Worm (Caenorhabditis elegans): ENCODE data around the gene hpl-2.

Gene hpl-2

DNA sequence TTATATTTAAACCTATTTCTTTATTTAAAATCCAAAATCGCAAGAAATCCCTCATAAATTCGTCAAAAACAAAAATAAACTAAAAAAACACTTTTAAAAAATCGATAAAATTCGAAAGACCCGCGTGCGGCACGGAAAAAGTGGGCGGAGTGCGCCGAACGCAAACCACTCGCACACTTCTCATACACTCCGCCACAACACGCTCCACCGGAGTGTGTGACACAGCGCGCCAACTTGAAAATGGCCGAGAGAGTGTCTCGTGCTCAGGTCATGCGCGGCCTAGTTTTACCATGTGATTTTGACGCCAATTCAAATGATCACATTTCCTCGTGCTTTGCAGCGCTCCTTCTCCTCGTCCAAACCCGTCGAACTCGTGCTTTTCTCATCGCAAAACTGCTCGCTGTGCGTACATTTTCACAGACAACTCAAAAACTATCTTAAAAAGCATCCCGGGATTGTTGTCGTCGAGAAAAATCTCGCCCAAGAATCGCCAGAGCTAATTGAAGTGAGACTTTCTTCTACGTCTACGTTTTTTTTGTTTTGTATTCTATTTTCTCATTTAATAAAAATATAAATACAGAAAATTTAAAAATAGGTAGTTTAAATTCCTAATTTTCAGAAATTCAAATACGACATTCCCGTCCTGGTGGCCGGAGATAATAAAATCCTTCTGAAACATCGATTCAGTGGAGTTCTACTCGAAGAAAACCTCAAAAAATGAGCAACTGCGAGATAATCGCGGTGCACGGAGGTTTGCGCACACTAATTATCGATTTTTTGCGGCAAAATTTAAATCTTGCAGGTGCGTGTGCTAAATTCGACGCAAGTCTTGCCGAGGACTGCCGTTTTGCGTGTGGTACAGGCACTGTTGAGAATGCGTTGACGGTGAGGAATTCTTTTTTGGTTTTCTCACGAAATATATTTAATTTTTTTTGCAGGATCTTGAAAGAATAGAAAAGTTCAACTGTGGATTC is 4.0 kb upstream of the hpl-2 start, which contains the start of gene tasp-1 (continued):
- TF ChIP-seq spr-3 (GFP tag; optimal IDR thresholded peaks at IDR 0.05), result peak; percentile 99
- TF ChIP-seq ceh-62 (tag; optimal IDR thresholded peaks at IDR 0.05), result peak; percentile 30
- TF ChIP-seq fos-1 (tag; optimal IDR thresholded peaks at IDR 0.05), result peak; percentile 91
- TF ChIP-seq nhr-25 (tag; optimal IDR thresholded peaks at IDR 0.05; ENCODE audit: borderline replicate concordance, insufficient read depth), result peak; percentile 99
- TF ChIP-seq unc-130 (GFP tag; optimal IDR thresholded peaks at IDR 0.05), result peak; percentile 99
- peak; percentile 98 for TF ChIP-seq Y105C5A.15 (GFP tag; IDR thresholded peaks at IDR 0.05)
- peak; percentile 82 for TF ChIP-seq nhr-76 (tag; optimal IDR thresholded peaks at IDR 0.05)
- TF ChIP-seq tag-97 (GFP tag; IDR thresholded peaks at IDR 0.05), result peak; percentile 96
- TF ChIP-seq ZK337.2 (GFP tag; IDR thresholded peaks at IDR 0.05), result peak; percentile 96

DNA sequence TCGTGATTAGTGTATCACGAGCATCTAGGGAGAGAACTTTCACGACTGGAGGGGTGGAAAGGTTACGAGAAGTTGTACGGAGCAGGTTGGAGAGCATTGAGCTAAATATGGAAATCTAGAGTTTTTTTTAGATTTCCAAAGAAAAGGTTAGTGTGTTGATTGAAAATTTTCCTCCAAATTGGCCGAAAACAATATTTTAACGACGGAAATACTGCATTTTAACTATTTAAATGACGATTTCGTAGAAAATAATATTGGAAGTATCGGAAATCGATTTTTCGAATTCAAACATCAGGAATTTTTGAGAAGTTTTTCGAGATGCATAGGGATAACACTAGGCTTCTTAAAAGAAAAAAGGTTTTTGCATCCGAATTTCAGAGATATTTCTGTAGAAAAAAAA is 3.1 kb upstream of the hpl-2 start, which contains the start of gene K01G5.10:
K01G5.10 (minus strand) TSS at position 101 of the 400 bp plus-strand sequence.
- TF ChIP-seq dmd-8 (GFP tag; IDR thresholded peaks at IDR 0.05) (no peak), unc-130 (GFP tag; optimal IDR thresholded peaks at IDR 0.05) (no peak), fos-1 (tag; optimal IDR thresholded peaks at IDR 0.05) (no peak), R02D3.7 (tag; optimal IDR thresholded peaks at IDR 0.05) (no peak), php-3 (GFP tag; IDR thresholded peaks at IDR 0.05) (no peak), hlh-11 (tag; optimal IDR thresholded peaks at IDR 0.05) (no peak), ceh-44 (GFP tag; IDR thresholded peaks at IDR 0.05) (no peak), nhr-41 (GFP tag; IDR thresholded peaks at IDR 0.05) (no peak), snpc-4 (tag; optimal IDR thresholded peaks at IDR 0.05) (no peak), sdz-12 (GFP tag; optimal IDR thresholded peaks at IDR 0.05) (no peak), ceh-20 (GFP tag; IDR thresholded peaks at IDR 0.05) (no peak), ceh-82 (tag; optimal IDR thresholded peaks at IDR 0.05) (no peak), vab-7 (GFP tag; IDR thresholded peaks at IDR 0.05) (no peak), egl-27 (tag; optimal IDR thresholded peaks at IDR 0.05) (no peak)

DNA sequence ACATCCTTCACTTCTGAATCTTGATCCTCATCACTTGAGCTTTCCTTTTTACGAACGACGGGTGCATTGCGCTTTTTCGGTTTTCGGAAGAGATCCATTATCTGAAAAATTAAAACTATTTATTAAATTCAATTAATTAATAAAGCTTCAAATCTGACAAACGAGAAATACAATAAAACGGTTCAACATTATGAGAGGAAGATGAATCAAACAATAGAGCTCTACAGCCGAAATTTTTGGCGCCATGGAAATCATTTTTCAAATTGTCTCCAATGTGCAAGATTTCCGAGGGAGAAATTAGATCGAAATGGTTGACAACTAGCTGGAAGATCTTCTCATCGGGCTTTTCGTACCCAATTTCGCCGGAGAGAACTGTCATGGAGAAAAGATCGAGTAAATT is 2.2 kb upstream of the hpl-2 start, which contains the start of gene rnf-113:
rnf-113 (minus strand) TSS at position 101 of the 400 bp plus-strand sequence.
- no peak for TF ChIP-seq pha-4 (GFP tag; IDR thresholded peaks at IDR 0.05)
- TF ChIP-seq pha-4 (tag; optimal IDR thresholded peaks at IDR 0.05), result no peak
- no peak for TF ChIP-seq spr-3 (GFP tag; optimal IDR thresholded peaks at IDR 0.05)
- no peak for TF ChIP-seq F37D6.2 (tag; optimal IDR thresholded peaks at IDR 0.05)
- TF ChIP-seq Y75B8A.6 (GFP tag; IDR thresholded peaks at IDR 0.05), result no peak
- TF ChIP-seq lin-13 (GFP tag; optimal IDR thresholded peaks at IDR 0.05), result no peak
- no peak for TF ChIP-seq snpc-4 (tag; optimal IDR thresholded peaks at IDR 0.05)
- TF ChIP-seq nhr-77 (tag; optimal IDR thresholded peaks at IDR 0.05), result no peak
- no peak for TF ChIP-seq daf-8 (GFP tag; IDR thresholded peaks at IDR 0.05)
- TF ChIP-seq jun-1 (tag; optimal IDR thresholded peaks at IDR 0.05), result no peak
- no peak for TF ChIP-seq skn-1 (tag; optimal IDR thresholded peaks at IDR 0.05)
- no peak for TF ChIP-seq lsy-2 (tag; optimal IDR thresholded peaks at IDR 0.05)
- TF ChIP-seq daf-16 (GFP tag; optimal IDR thresholded peaks at IDR 0.05), result no peak
- TF ChIP-seq daf-16 (tag; optimal IDR thresholded peaks at IDR 0.05), result no peak
- no peak for TF ChIP-seq F10B5.3 (tag; optimal IDR thresholded peaks at IDR 0.05)
- no peak for TF ChIP-seq nhr-10 (tag; optimal IDR thresholded peaks at IDR 0.05)
- no peak for TF ChIP-seq ces-1 (GFP tag; optimal IDR thresholded peaks at IDR 0.05)
- TF ChIP-seq nhr-41 (GFP tag; IDR thresholded peaks at IDR 0.05), result no peak
- TF ChIP-seq set-16 (GFP tag; IDR thresholded peaks at IDR 0.05), result no peak
- TF ChIP-seq F26F4.8 (GFP tag; conservative IDR thresholded peaks at IDR 0.05), result no peak
- TF ChIP-seq Y5F2A.4 (GFP tag; optimal IDR thresholded peaks at IDR 0.05), result no peak
